Worm (Caenorhabditis elegans) whole organism, L4/young adult: ENCODE data around the gene E02C12.12.

Experiments
- W03F9.2 ChIP-seq: fragments of 150-350 bp; optimal IDR thresholded peaks from 2 replicates; lab custom pipeline; 2014; ENCODE audit warnings: missing biosample characterization, missing genetic modification characterization
- dao-5 ChIP-seq: sonication (generic microtip); optimal IDR thresholded peaks from 2 replicates; lab custom pipeline; 2016; ENCODE audit warnings: missing genotype, missing genetic modification characterization, moderate library complexity, missing compliant biosample characterization
- him-1 ChIP-seq: sonication (generic microtip); optimal IDR thresholded peaks from 2 replicates; lab custom pipeline; 2016; ENCODE audit warnings: missing genotype, missing genetic modification reagents, missing genetic modification characterization, missing compliant biosample characterization

ce11 chrV:9416624-9417023, 34.5 kb upstream of the E02C12.12 start, which contains the start of gene F36D4.1:
- TF ChIP-seq him-1 (tag; lab: Kevin White, UChicago) (no peak), dao-5 (tag; lab: Kevin White, UChicago) (no peak), W03F9.2 (tag; lab: Kevin White, UChicago) (no peak)
